Worm (Caenorhabditis elegans) whole organism, L4 larva: Measurements from ENCODE around the gene ZK380.4.

ENCODE experiments used
- D1046.2 ChIP-seq: fragments of 200-800 bp; sonication (Bioruptor generic); IDR thresholded peaks from 2 replicates; pipeline ENCODE4 v1.3.6; 2022; ENCODE audit warnings: missing genetic modification characterization, missing compliant biosample characterization
- F49E8.2 ChIP-seq: sonication (generic microtip); optimal IDR thresholded peaks from 2 replicates; lab custom pipeline; 2016; ENCODE audit warnings: missing compliant biosample characterization, mild to moderate bottlenecking, missing genetic modification characterization, borderline replicate concordance
- T20F7.1 ChIP-seq: fragments of 200-800 bp; sonication (Bioruptor generic); optimal IDR thresholded peaks from 2 replicates; lab custom pipeline; 2018; ENCODE audit warnings: mild to moderate bottlenecking, missing genetic modification characterization, missing compliant biosample characterization
- aha-1 ChIP-seq: fragments of 150-350 bp; peaks from one replicate; lab custom pipeline; 2014; ENCODE audit warnings: missing biosample characterization, missing genetic modification characterization
- aly-2 ChIP-seq: sonication (generic microtip); optimal IDR thresholded peaks from 2 replicates; lab custom pipeline; 2018; ENCODE audit warnings: missing biosample characterization, missing genetic modification characterization
- ceh-20 ChIP-seq: fragments of 200-800 bp; sonication (Bioruptor generic); IDR thresholded peaks from 2 replicates; pipeline ENCODE4 v1.3.6; 2022; ENCODE audit warnings: missing genetic modification reagents, missing genetic modification characterization, missing compliant biosample characterization
- ceh-28 ChIP-seq: fragments of 150-350 bp; optimal IDR thresholded peaks from 2 replicates; lab custom pipeline; 2014; ENCODE audit warnings: missing biosample characterization, missing genetic modification reagents, missing genetic modification characterization
- ceh-62 ChIP-seq: sonication (generic microtip); optimal IDR thresholded peaks from 2 replicates; lab custom pipeline; 2017; ENCODE audit warnings: missing biosample characterization, missing genetic modification characterization
- ceh-82 ChIP-seq: sonication (generic microtip); optimal IDR thresholded peaks from 2 replicates; lab custom pipeline; 2017; ENCODE audit warnings: missing biosample characterization, missing genetic modification characterization
- ces-1 ChIP-seq: fragments of 150-350 bp; sonication (generic microtip); optimal IDR thresholded peaks from 4 replicates; lab custom pipeline; 2014; ENCODE audit warnings: missing biosample characterization, missing genetic modification reagents, missing genetic modification characterization
- daf-12 ChIP-seq: fragments of 150-350 bp; optimal IDR thresholded peaks from 2 replicates; lab custom pipeline; 2014; ENCODE audit warnings: missing biosample characterization, missing genetic modification reagents, missing genetic modification characterization
- dmd-9 ChIP-seq: fragments of 200-800 bp; sonication (Bioruptor generic); IDR thresholded peaks from 2 replicates; pipeline ENCODE4 v1.3.6; 2022; ENCODE audit warnings: missing genetic modification reagents, missing genetic modification characterization, missing compliant biosample characterization
- dpl-1 ChIP-seq: fragments of 150-350 bp; optimal IDR thresholded peaks from 2 replicates; lab custom pipeline; 2014; ENCODE audit warnings: missing biosample characterization, missing genetic modification reagents, missing genetic modification characterization
- dve-1 ChIP-seq: sonication (generic microtip); optimal IDR thresholded peaks from 2 replicates; lab custom pipeline; 2017; ENCODE audit warnings: antibody characterized with exemption, mild to moderate bottlenecking, missing genetic modification characterization, missing compliant biosample characterization; ENCODE audit not compliant: insufficient read depth
- egl-27 ChIP-seq: sonication (generic microtip); optimal IDR thresholded peaks from 3 replicates; lab custom pipeline; 2017; ENCODE audit warnings: missing biosample characterization, missing genetic modification reagents, missing genetic modification characterization
- egl-43 ChIP-seq: fragments of 200-800 bp; sonication (Bioruptor generic); IDR thresholded peaks from 2 replicates; pipeline ENCODE4 v1.3.6; 2022; ENCODE audit warnings: missing genetic modification reagents, missing genetic modification characterization, missing compliant biosample characterization
- hlh-11 ChIP-seq: fragments of 200-800 bp; sonication (Bioruptor generic); optimal IDR thresholded peaks from 2 replicates; lab custom pipeline; 2018; ENCODE audit warnings: mild to moderate bottlenecking, missing genetic modification characterization, missing compliant biosample characterization
- hlh-30 ChIP-seq: sonication (generic microtip); optimal IDR thresholded peaks from 2 replicates; lab custom pipeline; 2017; ENCODE audit warnings: antibody characterized with exemption, mild to moderate bottlenecking, missing genetic modification characterization, missing compliant biosample characterization; ENCODE audit not compliant: insufficient read depth
- hmg-1.1 ChIP-seq: fragments of 200-800 bp; sonication (Bioruptor generic); IDR thresholded peaks from 2 replicates; pipeline ENCODE4 v1.3.6; 2022; ENCODE audit warnings: missing genetic modification reagents, missing genetic modification characterization, missing compliant biosample characterization
- jun-1 ChIP-seq: fragments of 150-350 bp; optimal IDR thresholded peaks from 2 replicates; lab custom pipeline; 2014; ENCODE audit warnings: missing biosample characterization, missing genetic modification reagents, missing genetic modification characterization
- lin-1 ChIP-seq: fragments of 200-800 bp; sonication (Bioruptor generic); IDR thresholded peaks from 2 replicates; pipeline ENCODE4 v1.3.6; 2022; ENCODE audit warnings: missing genetic modification reagents, missing genetic modification characterization, missing compliant biosample characterization
- lin-15B ChIP-seq: fragments of 150-350 bp; sonication (generic microtip); optimal IDR thresholded peaks from 3 replicates; lab custom pipeline; 2014; ENCODE audit warnings: missing biosample characterization, missing genetic modification characterization
- lin-29 ChIP-seq: fragments of 200-800 bp; sonication (Bioruptor generic); IDR thresholded peaks from 2 replicates; pipeline ENCODE4 v1.3.6; 2022; ENCODE audit warnings: missing genetic modification reagents, missing genetic modification characterization, missing compliant biosample characterization
- lin-38 ChIP-seq: fragments of 200-800 bp; sonication (Bioruptor generic); IDR thresholded peaks from 2 replicates; pipeline ENCODE4 v1.3.6; 2022; ENCODE audit warnings: missing genetic modification reagents, missing genetic modification characterization, missing compliant biosample characterization
- lsy-2 ChIP-seq, 2 experiments: fragments of 150-350 bp in 1 of 2; sonication (generic microtip) in 1 of 2; optimal IDR thresholded peaks; 2 replicates each; lab custom pipeline; 2014 to 2017; ENCODE audit warnings: missing biosample characterization in 2 of 2, missing genetic modification characterization in 2 of 2
- mdl-1 ChIP-seq, 2 experiments: fragments of 150-350 bp in 1 of 2; sonication (generic microtip) in 1 of 2; optimal IDR thresholded peaks; 2 replicates each; lab custom pipeline; 2014 to 2017; ENCODE audit warnings: missing biosample characterization in 2 of 2, missing genetic modification characterization in 2 of 2
- mdt-29 ChIP-seq: fragments of 200-800 bp; sonication (Bioruptor generic); IDR thresholded peaks from 2 replicates; pipeline ENCODE4 v1.3.6; 2022; ENCODE audit warnings: missing genetic modification reagents, missing genetic modification characterization, missing compliant biosample characterization
- mxl-2 ChIP-seq: fragments of 200-800 bp; sonication (Bioruptor generic); conservative IDR thresholded peaks from 2 replicates; pipeline ENCODE4 v1.3.6; 2022; ENCODE audit warnings: missing genetic modification reagents, missing genetic modification characterization, missing compliant biosample characterization
- nhr-10 ChIP-seq: fragments of 150-350 bp; optimal IDR thresholded peaks from 2 replicates; lab custom pipeline; 2014; ENCODE audit warnings: missing biosample characterization, missing genetic modification characterization
- nhr-11 ChIP-seq: fragments of 150-350 bp; optimal IDR thresholded peaks from 2 replicates; lab custom pipeline; 2014; ENCODE audit warnings: missing biosample characterization, missing genetic modification characterization
- nhr-237 ChIP-seq: sonication (generic microtip); optimal IDR thresholded peaks from 2 replicates; lab custom pipeline; 2017; ENCODE audit warnings: missing biosample characterization, missing genetic modification characterization
- nhr-28 ChIP-seq: fragments of 150-350 bp; optimal IDR thresholded peaks from 2 replicates; lab custom pipeline; 2014; ENCODE audit warnings: missing biosample characterization, missing genetic modification characterization
- nhr-41 ChIP-seq: fragments of 200-800 bp; sonication (Bioruptor generic); IDR thresholded peaks from 2 replicates; pipeline ENCODE4 v1.3.6; 2022; ENCODE audit warnings: missing genetic modification reagents, missing genetic modification characterization, missing compliant biosample characterization
- nhr-48 ChIP-seq: sonication (generic microtip); optimal IDR thresholded peaks from 2 replicates; lab custom pipeline; 2016; ENCODE audit warnings: mild to moderate bottlenecking, missing genetic modification characterization, missing compliant biosample characterization
- nhr-6 ChIP-seq: fragments of 150-350 bp; optimal IDR thresholded peaks from 2 replicates; lab custom pipeline; 2014; ENCODE audit warnings: missing biosample characterization, missing genetic modification characterization
- pha-4 ChIP-seq, 2 experiments: fragments of 150-350 bp in 1 of 2; fragments of 200-800 bp in 1 of 2; sonication (Bioruptor generic) in 1 of 2; IDR thresholded peaks in 1 of 2; optimal IDR thresholded peaks in 1 of 2; 2 replicates each; pipeline versions ENCODE4 v1.3.6 to Lab custom; 2014 to 2022; ENCODE audit warnings: missing genetic modification characterization in 2 of 2, missing genetic modification reagents in 2 of 2, missing biosample characterization in 1 of 2, missing compliant biosample characterization in 1 of 2
- php-3 ChIP-seq: fragments of 200-800 bp; sonication (Bioruptor generic); IDR thresholded peaks from 2 replicates; pipeline ENCODE4 v1.3.6; 2022; ENCODE audit warnings: missing genetic modification reagents, missing genetic modification characterization, missing compliant biosample characterization
- set-16 ChIP-seq: fragments of 200-800 bp; sonication (Bioruptor generic); IDR thresholded peaks from 2 replicates; pipeline ENCODE4 v1.3.6; 2022; ENCODE audit warnings: missing genetic modification reagents, missing genetic modification characterization, missing compliant biosample characterization
- snpc-4 ChIP-seq: fragments of 150-350 bp; optimal IDR thresholded peaks from 2 replicates; lab custom pipeline; 2014; ENCODE audit warnings: missing biosample characterization, missing genetic modification characterization
- spr-3 ChIP-seq: fragments of 200-800 bp; sonication (Bioruptor generic); optimal IDR thresholded peaks from 2 replicates; lab custom pipeline; 2018; ENCODE audit warnings: mild to moderate bottlenecking, missing genetic modification characterization, missing compliant biosample characterization
- tag-97 ChIP-seq: fragments of 200-800 bp; sonication (Bioruptor generic); IDR thresholded peaks from 2 replicates; pipeline ENCODE4 v1.3.6; 2022; ENCODE audit warnings: missing genetic modification characterization, missing compliant biosample characterization
- tra-1 ChIP-seq: fragments of 200-800 bp; sonication (Bioruptor generic); IDR thresholded peaks from 2 replicates; pipeline ENCODE4 v1.3.6; 2022; ENCODE audit warnings: missing genetic modification reagents, missing genetic modification characterization, missing compliant biosample characterization
- unc-130 ChIP-seq: sonication (generic microtip); optimal IDR thresholded peaks from 2 replicates; lab custom pipeline; 2016; ENCODE audit warnings: missing genetic modification reagents, missing genetic modification characterization, missing compliant biosample characterization
- unc-39 ChIP-seq: sonication (generic microtip); optimal IDR thresholded peaks from 2 replicates; lab custom pipeline; 2017; ENCODE audit warnings: missing biosample characterization, missing genetic modification characterization
- unc-62 ChIP-seq, 3 experiments: fragments of 150-350 bp in 1 of 3; sonication (generic microtip); optimal IDR thresholded peaks in 2 of 3; peaks in 1 of 3; 1 replicate in 1 of 3; 2 replicates in 2 of 3; lab custom pipeline; 2014 to 2017; ENCODE audit warnings: missing biosample characterization in 3 of 3, missing genetic modification characterization in 3 of 3, missing genetic modification reagents in 3 of 3, missing genotype in 1 of 3
- zag-1 ChIP-seq: fragments of 150-350 bp; optimal IDR thresholded peaks from 2 replicates; lab custom pipeline; 2014; ENCODE audit warnings: missing biosample characterization, missing genetic modification characterization
- zfp-2 ChIP-seq: sonication (generic microtip); optimal IDR thresholded peaks from 2 replicates; lab custom pipeline; 2016; ENCODE audit warnings: mild to moderate bottlenecking, missing genetic modification characterization, missing compliant biosample characterization
- ztf-11 ChIP-seq: fragments of 150-350 bp; optimal IDR thresholded peaks from 2 replicates; lab custom pipeline; 2014; ENCODE audit warnings: missing biosample characterization, missing genetic modification characterization
- ztf-7 ChIP-seq: fragments of 150-350 bp; optimal IDR thresholded peaks from 2 replicates; lab custom pipeline; 2014; ENCODE audit warnings: missing biosample characterization, missing genetic modification characterization

ZK380.4 gene

ce11 chrX:1627013-1627412, 24.8 kb downstream of the ZK380.4 start (continued):
- TF ChIP-seq hlh-11 (tag; lab: Kevin White, UChicago) (peak; percentile 95), nhr-6 (peak; percentile 93), dpl-1 (peak; percentile 66), daf-12 (tag; lab: Kevin White, UChicago) (no peak), lin-29 (GFP tag; lab: Robert Waterston, UW) (peak; percentile 93), nhr-28 (tag; lab: Kevin White, UChicago) (peak; percentile 93), mdt-29 (peak; percentile 86), egl-43 (peak; percentile 98), aly-2 (tag; lab: Kevin White, UChicago) (no peak), egl-27 (tag; lab: Kevin White, UChicago) (peak; percentile 56), nhr-10 (tag; lab: Kevin White, UChicago) (peak; percentile 97), tra-1 (GFP tag; lab: Robert Waterston, UW) (peak; percentile 97), nhr-41 (GFP tag; lab: Robert Waterston, UW) (peak; percentile 90), D1046.2 (GFP tag; lab: Robert Waterston, UW) (peak; percentile 84; the same call in 1 of the 2 replicates), nhr-11 (tag; lab: Kevin White, UChicago) (peak; percentile 95), dve-1 (tag; lab: Kevin White, UChicago) (peak; percentile 99), ceh-82 (peak; percentile 68), snpc-4 (peak; percentile 36), ces-1 (GFP tag; lab: Kevin White, UChicago) (peak; percentile 94), zfp-2 (tag; lab: Kevin White, UChicago) (peak; percentile 86), lin-15B (tag; lab: Kevin White, UChicago) (peak; percentile 25), mdl-1 (tag; optimal IDR thresholded peaks at IDR 0.05; lab: Kevin White, UChicago) (peak; percentile 83 to 86), lin-38 (GFP tag; lab: Robert Waterston, UW) (peak; percentile 85), nhr-48 (tag; lab: Kevin White, UChicago) (peak; percentile 95), zag-1 (tag; lab: Kevin White, UChicago) (peak; percentile 90), hlh-30 (peak; percentile 92), set-16 (no peak), T20F7.1 (peak; percentile 91), hmg-1.1 (GFP tag; lab: Robert Waterston, UW) (peak; percentile 100), lsy-2 (tag; optimal IDR thresholded peaks at IDR 0.05; lab: Kevin White, UChicago) (peak; percentile 92 to 95), tag-97 (GFP tag; lab: Robert Waterston, UW) (peak; percentile 75; the same call in 1 of the 2 replicates), unc-130 (GFP tag; lab: Kevin White, UChicago) (no peak), ceh-28 (tag; lab: Kevin White, UChicago) (peak; percentile 95), php-3 (GFP tag; lab: Robert Waterston, UW) (peak; percentile 99)

- TF ChIP-seq mdl-1 (tag; optimal IDR thresholded peaks at IDR 0.05; lab: Kevin White, UChicago) (no peak), ztf-7 (tag; lab: Kevin White, UChicago) (no peak), aha-1 (tag; lab: Kevin White, UChicago) (peak; percentile 79), ztf-11 (tag; lab: Kevin White, UChicago) (no peak), spr-3 (GFP tag; lab: Kevin White, UChicago) (no peak), ceh-20 (GFP tag; lab: Robert Waterston, UW) (no peak), F49E8.2 (tag; lab: Kevin White, UChicago) (no peak), unc-62 (GFP tag; optimal IDR thresholded peaks at IDR 0.05 in 1 of 2; lab: Kevin White, UChicago) (peak in 1 of 2 experiments; percentile 76), unc-62 (tag; optimal IDR thresholded peaks at IDR 0.05; lab: Kevin White, UChicago) (no peak), lin-1 (GFP tag; lab: Robert Waterston, UW) (no peak), unc-39 (tag; lab: Kevin White, UChicago) (no peak), mxl-2 (no peak), nhr-48 (tag; lab: Kevin White, UChicago) (no peak), nhr-237 (tag; lab: Kevin White, UChicago) (no peak), ceh-62 (no peak), pha-4 (GFP tag; IDR thresholded peaks at IDR 0.05; lab: Robert Waterston, UW) (no peak), pha-4 (tag; optimal IDR thresholded peaks at IDR 0.05; lab: Kevin White, UChicago) (no peak), jun-1 (tag; lab: Kevin White, UChicago) (no peak), dmd-9 (GFP tag; lab: Robert Waterston, UW) (no peak)
Observed at ce11 chrX:1623048-1623447, 28.7 kb downstream of the ZK380.4 start.
